Worm (Caenorhabditis elegans) whole organism, young adult: ENCODE results near the gene fbxl-1.

Experiments
- B0035.1 ChIP-seq: sonication (generic microtip); optimal IDR thresholded peaks from 2 replicates; lab custom pipeline; 2016; ENCODE audit warnings: missing genetic modification characterization, mild to moderate bottlenecking, missing compliant biosample characterization, missing genotype, missing genetic modification reagents
- F49E8.2 ChIP-seq: sonication (generic microtip); optimal IDR thresholded peaks from 3 replicates; lab custom pipeline; 2017; ENCODE audit warnings: missing genetic modification characterization, mild to moderate bottlenecking, missing compliant biosample characterization, antibody characterized with exemption, moderate library complexity; ENCODE audit not compliant: insufficient read depth
- ama-1 ChIP-seq, 3 experiments: fragments of 150-350 bp in 1 of 3; sonication (generic microtip) in 2 of 3; optimal IDR thresholded peaks; 2 replicates each; lab custom pipeline; 2014 to 2018; ENCODE audit warnings: missing biosample characterization in 2 of 3, missing genetic modification characterization in 2 of 3, missing genetic modification reagents in 2 of 3
- atf-7 ChIP-seq: sonication (generic microtip); optimal IDR thresholded peaks from 2 replicates; lab custom pipeline; 2017; ENCODE audit warnings: mild to moderate bottlenecking, missing genetic modification characterization, missing compliant biosample characterization
- cebp-2 ChIP-seq: fragments of 200-800 bp; sonication (Bioruptor generic); IDR thresholded peaks from 2 replicates; pipeline ENCODE4 v1.3.6; 2022; ENCODE audit warnings: missing genetic modification characterization, missing compliant biosample characterization
- mcd-1 ChIP-seq: fragments of 200-800 bp; sonication (Bioruptor generic); IDR thresholded peaks from 2 replicates; pipeline ENCODE4 v1.3.6; 2022; ENCODE audit warnings: missing genetic modification reagents, missing genetic modification characterization, missing compliant biosample characterization
- nhr-80 ChIP-seq: sonication (generic microtip); optimal IDR thresholded peaks from 2 replicates; lab custom pipeline; 2016; ENCODE audit warnings: missing genetic modification characterization, missing compliant biosample characterization
- repo-1 ChIP-seq: sonication (generic microtip); optimal IDR thresholded peaks from 2 replicates; lab custom pipeline; 2017; ENCODE audit warnings: mild to moderate bottlenecking, missing genetic modification characterization, missing compliant biosample characterization

- TF ChIP-seq mcd-1 (peak; percentile 86), ama-1 (optimal IDR thresholded peaks at IDR 0.05; lab: Kevin White, UChicago) (no peak), ama-1 (GFP tag; optimal IDR thresholded peaks at IDR 0.05; lab: Kevin White, UChicago) (no peak), nhr-80 (no peak), atf-7 (no peak), B0035.1 (tag; lab: Kevin White, UChicago) (no peak), repo-1 (tag; lab: Kevin White, UChicago) (no peak), F49E8.2 (tag; lab: Kevin White, UChicago) (no peak), cebp-2 (no peak)
Observed at ce11 chrIII:8265753-8266152, 38.1 kb downstream of the fbxl-1 start, which contains the start of gene mrps-9.
